Worm (Caenorhabditis elegans): ENCODE data around the gene Y51H4A.938.

- no peak for TF ChIP-seq skn-1 (tag; optimal IDR thresholded peaks at IDR 0.05)
- no peak for TF ChIP-seq nhr-28 (tag; optimal IDR thresholded peaks at IDR 0.05)
- no peak for TF ChIP-seq aly-2 (tag; optimal IDR thresholded peaks at IDR 0.05)
- no peak for TF ChIP-seq lin-39 (tag; optimal IDR thresholded peaks at IDR 0.05)
- TF ChIP-seq nhr-25 (tag; optimal IDR thresholded peaks at IDR 0.05), result no peak
- TF ChIP-seq ceh-16 (tag; optimal IDR thresholded peaks at IDR 0.05), result no peak
- TF ChIP-seq nfya-1 (tag; optimal IDR thresholded peaks at IDR 0.05; ENCODE audit: insufficient read depth), result no peak
- no peak for TF ChIP-seq ceh-9 (tag; optimal IDR thresholded peaks at IDR 0.05)
- TF ChIP-seq egl-27 (tag; optimal IDR thresholded peaks at IDR 0.05), result no peak
These were observed 1.8 kb downstream of the Y51H4A.938 start for ce11 chrIV:16482790-16483189.

Data from whole organism, L3 larva.